Worm (Caenorhabditis elegans) whole organism, late embryonic: ENCODE data around the gene C34F6.5.

Experiments
- ama-1 ChIP-seq: fragments of 150-350 bp; optimal IDR thresholded peaks from 2 replicates; lab custom pipeline; 2014
- ceh-14 ChIP-seq: sonication (generic microtip); optimal IDR thresholded peaks from 2 replicates; lab custom pipeline; 2016; ENCODE audit warnings: missing genotype, missing genetic modification characterization, missing compliant biosample characterization
- ceh-48 ChIP-seq: sonication (generic microtip); optimal IDR thresholded peaks from 2 replicates; lab custom pipeline; 2016; ENCODE audit warnings: missing genetic modification characterization, inconsistent platforms, missing compliant biosample characterization
- ceh-9 ChIP-seq: sonication (generic microtip); optimal IDR thresholded peaks from 2 replicates; lab custom pipeline; 2016; ENCODE audit warnings: mild to moderate bottlenecking, missing genetic modification characterization, inconsistent platforms, missing compliant biosample characterization
- che-1 ChIP-seq: sonication (generic microtip); optimal IDR thresholded peaks from 2 replicates; lab custom pipeline; 2016; ENCODE audit warnings: mild to moderate bottlenecking, missing genetic modification characterization, missing compliant biosample characterization
- elt-2 ChIP-seq: sonication (generic microtip); optimal IDR thresholded peaks from 2 replicates; lab custom pipeline; 2016; ENCODE audit warnings: missing genetic modification reagents, missing genetic modification characterization, missing compliant biosample characterization
- ets-4 ChIP-seq: sonication (generic microtip); optimal IDR thresholded peaks from 2 replicates; lab custom pipeline; 2016; ENCODE audit warnings: missing genetic modification characterization, missing compliant biosample characterization
- fkh-10 ChIP-seq: fragments of 150-350 bp; optimal IDR thresholded peaks from 2 replicates; lab custom pipeline; 2014; ENCODE audit warnings: missing biosample characterization, missing genetic modification reagents, missing genetic modification characterization
- nhr-11 ChIP-seq: fragments of 150-350 bp; optimal IDR thresholded peaks from 2 replicates; lab custom pipeline; 2014; ENCODE audit warnings: missing biosample characterization, missing genetic modification characterization
- pha-4 ChIP-seq: fragments of 150-350 bp; optimal IDR thresholded peaks from 2 replicates; lab custom pipeline; 2018; ENCODE audit warnings: missing biosample characterization, missing genetic modification reagents, missing genetic modification characterization
- pqm-1 ChIP-seq: sonication (generic microtip); optimal IDR thresholded peaks from 2 replicates; lab custom pipeline; 2016; ENCODE audit warnings: missing genetic modification characterization, missing compliant biosample characterization
- sox-4 ChIP-seq: sonication (generic microtip); optimal IDR thresholded peaks from 2 replicates; lab custom pipeline; 2017; ENCODE audit warnings: mild to moderate bottlenecking, missing genetic modification characterization, inconsistent platforms, missing compliant biosample characterization
- ttx-3 ChIP-seq: sonication (generic microtip); optimal IDR thresholded peaks from 2 replicates; lab custom pipeline; 2016; ENCODE audit warnings: missing genetic modification reagents, missing genetic modification characterization, missing compliant biosample characterization

ce11 chrX:11245056-11245455 lies 36.4 kb upstream of the C34F6.5 start:
- TF ChIP-seq pha-4 (tag; lab: Kevin White, UChicago) (no peak), ceh-48 (tag; lab: Kevin White, UChicago) (no peak), fkh-10 (GFP tag; lab: Kevin White, UChicago) (no peak), elt-2 (tag; lab: Kevin White, UChicago) (no peak), sox-4 (tag; lab: Kevin White, UChicago) (no peak), ama-1 (lab: Kevin White, UChicago) (no peak), che-1 (tag; lab: Kevin White, UChicago) (no peak), ceh-14 (tag; lab: Kevin White, UChicago) (no peak), nhr-11 (tag; lab: Kevin White, UChicago) (no peak), ttx-3 (tag; lab: Kevin White, UChicago) (no peak), ets-4 (tag; lab: Kevin White, UChicago) (no peak), ceh-9 (tag; lab: Kevin White, UChicago) (no peak), pqm-1 (tag; lab: Kevin White, UChicago) (no peak)
